Fruit fly (Drosophila melanogaster): ENCODE data around the gene CG6576.

Gene CG6576

dm6 chr3L:8755689-8756088, at the start of gene CG6576:
Gene CG6576 (plus strand): TSS chr3L:8755989.
- TF ChIP-seq svp (GFP tag) (peak; percentile 35), Eip75B (GFP tag; optimal IDR thresholded peaks at IDR 0.05) (no peak)

dm6 chr3L:8707075-8707474, 48.7 kb upstream of the CG6576 start:
- TF ChIP-seq CG1621 (tag; optimal IDR thresholded peaks at IDR 0.05) = no peak
- TF ChIP-seq fkh (GFP tag; optimal IDR thresholded peaks at IDR 0.05) = peak; percentile 0

DNA sequence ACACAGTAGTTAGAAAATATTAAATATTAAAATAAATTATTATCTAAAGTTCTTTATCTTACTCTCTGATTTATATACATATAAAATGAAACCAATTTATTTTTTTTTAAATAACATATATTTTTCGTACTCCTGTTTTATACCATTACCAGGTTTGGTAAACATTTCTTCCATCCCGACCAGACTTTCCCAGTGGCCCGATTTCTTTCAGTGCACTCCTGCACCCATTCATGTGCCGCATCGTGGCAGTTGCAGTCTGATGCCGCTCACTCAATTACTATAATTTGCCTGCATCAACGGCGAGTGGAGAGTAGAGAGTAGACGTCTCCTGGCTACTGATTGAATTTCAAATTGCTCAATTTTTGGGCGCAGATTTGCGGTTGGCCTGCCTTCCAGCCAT, 48.0 kb upstream of the CG6576 start:
- no peak for TF ChIP-seq Sox102F (GFP tag; optimal IDR thresholded peaks at IDR 0.05)
- TF ChIP-seq CG8632 (GFP tag; optimal IDR thresholded peaks at IDR 0.05) = peak; percentile 22
- TF ChIP-seq CG6792 (GFP tag; optimal IDR thresholded peaks at IDR 0.05) = no peak
- TF ChIP-seq CG7368 (GFP tag; optimal IDR thresholded peaks at IDR 0.05) = no peak
- TF ChIP-seq CG1621 (tag; optimal IDR thresholded peaks at IDR 0.05) = no peak
- no peak for TF ChIP-seq salr (GFP tag; optimal IDR thresholded peaks at IDR 0.05)
- TF ChIP-seq CG8319 (GFP tag; optimal IDR thresholded peaks at IDR 0.05) = no peak
- TF ChIP-seq eg (GFP tag; IDR thresholded peaks at IDR 0.05) = 0 out of 3 replicates have a peak, but pooled peaks have one; percentile 15
- TF ChIP-seq CG34406 (GFP tag; optimal IDR thresholded peaks at IDR 0.05) = peak; percentile 28
- TF ChIP-seq CG10669 (GFP tag; optimal IDR thresholded peaks at IDR 0.05) = no peak
- TF ChIP-seq Blimp-1 (GFP tag; optimal IDR thresholded peaks at IDR 0.05) = no peak
- no peak for TF ChIP-seq Eip75B (GFP tag; optimal IDR thresholded peaks at IDR 0.05)
- peak; percentile 31 for TF ChIP-seq OdsH (GFP tag; optimal IDR thresholded peaks at IDR 0.05)
- TF ChIP-seq CG3032 (tag; optimal IDR thresholded peaks at IDR 0.05) = peak; percentile 30
- no peak for TF ChIP-seq Hr39 (GFP tag; optimal IDR thresholded peaks at IDR 0.05)
- no peak for TF ChIP-seq dsx (GFP tag; optimal IDR thresholded peaks at IDR 0.05; ENCODE audit: poor library complexity, severe bottlenecking)
- peak; percentile 30 for TF ChIP-seq CG11762 (GFP tag; optimal IDR thresholded peaks at IDR 0.05; ENCODE audit: insufficient read depth)
- TF ChIP-seq lz (GFP tag; optimal IDR thresholded peaks at IDR 0.05) = no peak
- TF ChIP-seq CG15336 (GFP tag; IDR thresholded peaks at IDR 0.05) = no peak
- TF ChIP-seq CG31627 (GFP tag; optimal IDR thresholded peaks at IDR 0.05) = no peak
- TF ChIP-seq Eip93F (GFP tag; optimal IDR thresholded peaks at IDR 0.05) = no peak
- no peak for TF ChIP-seq net (GFP tag; optimal IDR thresholded peaks at IDR 0.05)
- peak; percentile 3 for TF ChIP-seq Met (GFP tag; optimal IDR thresholded peaks at IDR 0.05)
- TF ChIP-seq dac (GFP tag; optimal IDR thresholded peaks at IDR 0.05) = no peak
- peak; percentile 50 for TF ChIP-seq CG32006 (GFP tag; optimal IDR thresholded peaks at IDR 0.05)
- no peak for TF ChIP-seq Sox14 (GFP tag; optimal IDR thresholded peaks at IDR 0.05)
- TF ChIP-seq vri (GFP tag; optimal IDR thresholded peaks at IDR 0.05) = no peak
- TF ChIP-seq topi (GFP tag; optimal IDR thresholded peaks at IDR 0.05) = no peak
- peak; percentile 37 for TF ChIP-seq esn (GFP tag; optimal IDR thresholded peaks at IDR 0.05)
- no peak for TF ChIP-seq fkh (GFP tag; optimal IDR thresholded peaks at IDR 0.05)
- peak; percentile 6 for TF ChIP-seq CG10631 (GFP tag; optimal IDR thresholded peaks at IDR 0.05)
- 0 out of 3 replicates have a peak, but pooled peaks have one; percentile 43 for TF ChIP-seq CG6163 (GFP tag; IDR thresholded peaks at IDR 0.05)
- peak; percentile 13 for TF ChIP-seq acj6 (GFP tag; optimal IDR thresholded peaks at IDR 0.05)
- no peak for TF ChIP-seq spab (GFP tag; optimal IDR thresholded peaks at IDR 0.05)
- TF ChIP-seq CG6808 (GFP tag; optimal IDR thresholded peaks at IDR 0.05) = no peak
- TF ChIP-seq Hr38 (GFP tag; optimal IDR thresholded peaks at IDR 0.05) = no peak
- TF ChIP-seq Smox (GFP tag; optimal IDR thresholded peaks at IDR 0.05) = peak; percentile 18
- TF ChIP-seq ss (GFP tag; optimal IDR thresholded peaks at IDR 0.05) = peak in 1 of 2 experiments; percentile 22
- no peak for TF ChIP-seq Sox15 (GFP tag; optimal IDR thresholded peaks at IDR 0.05)
- TF ChIP-seq svp (GFP tag) = peak; percentile 71
- TF ChIP-seq Ets96B (tag; optimal IDR thresholded peaks at IDR 0.05) = no peak
- no peak for TF ChIP-seq CG8119 (GFP tag; IDR thresholded peaks at IDR 0.05)
- no peak for TF ChIP-seq CG11294 (GFP tag; IDR thresholded peaks at IDR 0.05)
- TF ChIP-seq CG3919 (GFP tag; optimal IDR thresholded peaks at IDR 0.05) = peak; percentile 37
- peak; percentile 10 for TF ChIP-seq achi (GFP tag; optimal IDR thresholded peaks at IDR 0.05)
- TF ChIP-seq Gug (GFP tag; IDR thresholded peaks at IDR 0.05) = no peak
- TF ChIP-seq CG4318 (GFP tag; optimal IDR thresholded peaks at IDR 0.05) = no peak
- no peak for TF ChIP-seq pdm3 (GFP tag; optimal IDR thresholded peaks at IDR 0.05)
